Worm (Caenorhabditis elegans) whole organism, L4 larva: Measurements from ENCODE around the gene pho-14.

ENCODE experiments used
- F49E8.2 ChIP-seq: sonication (generic microtip); optimal IDR thresholded peaks from 2 replicates; lab custom pipeline; 2016; ENCODE audit warnings: missing compliant biosample characterization, mild to moderate bottlenecking, missing genetic modification characterization, borderline replicate concordance
- T20F7.1 ChIP-seq: fragments of 200-800 bp; sonication (Bioruptor generic); optimal IDR thresholded peaks from 2 replicates; lab custom pipeline; 2018; ENCODE audit warnings: mild to moderate bottlenecking, missing genetic modification characterization, missing compliant biosample characterization
- Y5F2A.4 ChIP-seq: fragments of 200-800 bp; sonication (Bioruptor generic); optimal IDR thresholded peaks from 2 replicates; lab custom pipeline; 2018; ENCODE audit warnings: mild to moderate bottlenecking, missing genetic modification characterization, missing compliant biosample characterization
- Y75B8A.6 ChIP-seq: fragments of 200-800 bp; sonication (Bioruptor generic); IDR thresholded peaks from 2 replicates; pipeline ENCODE4 v1.3.6; 2022; ENCODE audit warnings: missing genetic modification reagents, missing genetic modification characterization, missing compliant biosample characterization
- ZK337.2 ChIP-seq: fragments of 200-800 bp; sonication (Bioruptor generic); IDR thresholded peaks from 2 replicates; pipeline ENCODE4 v1.3.6; 2022; ENCODE audit warnings: missing genetic modification reagents, missing genetic modification characterization, missing compliant biosample characterization
- aly-2 ChIP-seq: sonication (generic microtip); optimal IDR thresholded peaks from 2 replicates; lab custom pipeline; 2018; ENCODE audit warnings: missing biosample characterization, missing genetic modification characterization
- ceh-32 ChIP-seq: sonication (generic microtip); optimal IDR thresholded peaks from 2 replicates; lab custom pipeline; 2016; ENCODE audit warnings: mild to moderate bottlenecking, missing genetic modification characterization, missing compliant biosample characterization; ENCODE audit not compliant: poor library complexity
- ceh-44 ChIP-seq: fragments of 200-800 bp; sonication (Bioruptor generic); IDR thresholded peaks from 2 replicates; pipeline ENCODE4 v1.3.6; 2022; ENCODE audit warnings: missing genetic modification reagents, missing genetic modification characterization, missing compliant biosample characterization
- ceh-82 ChIP-seq: sonication (generic microtip); optimal IDR thresholded peaks from 2 replicates; lab custom pipeline; 2017; ENCODE audit warnings: missing biosample characterization, missing genetic modification characterization
- ctbp-1 ChIP-seq: fragments of 200-800 bp; sonication (Bioruptor generic); IDR thresholded peaks from 2 replicates; pipeline ENCODE4 v1.3.6; 2022; ENCODE audit warnings: missing genetic modification reagents, missing genetic modification characterization, missing compliant biosample characterization
- daf-12 ChIP-seq: fragments of 150-350 bp; optimal IDR thresholded peaks from 2 replicates; lab custom pipeline; 2014; ENCODE audit warnings: missing biosample characterization, missing genetic modification reagents, missing genetic modification characterization
- daf-16 ChIP-seq, 3 experiments: sonication (generic microtip); optimal IDR thresholded peaks; 2 replicates each; lab custom pipeline; 2016 to 2017; ENCODE audit warnings: missing genetic modification characterization in 3 of 3, missing genetic modification reagents in 3 of 3, mild to moderate bottlenecking in 2 of 3, missing compliant biosample characterization in 2 of 3, missing biosample characterization in 1 of 3, moderate library complexity in 1 of 3
- daf-19 ChIP-seq: fragments of 200-800 bp; sonication (Bioruptor generic); conservative IDR thresholded peaks from 2 replicates; pipeline ENCODE4 v1.3.6; 2022; ENCODE audit warnings: missing genetic modification characterization, missing compliant biosample characterization
- dmd-6 ChIP-seq: fragments of 200-800 bp; sonication (Bioruptor generic); IDR thresholded peaks from 2 replicates; pipeline ENCODE4 v1.3.6; 2022; ENCODE audit warnings: missing genetic modification reagents, missing genetic modification characterization, missing compliant biosample characterization
- dmd-9 ChIP-seq: fragments of 200-800 bp; sonication (Bioruptor generic); IDR thresholded peaks from 2 replicates; pipeline ENCODE4 v1.3.6; 2022; ENCODE audit warnings: missing genetic modification reagents, missing genetic modification characterization, missing compliant biosample characterization
- dve-1 ChIP-seq: sonication (generic microtip); optimal IDR thresholded peaks from 2 replicates; lab custom pipeline; 2017; ENCODE audit warnings: antibody characterized with exemption, mild to moderate bottlenecking, missing genetic modification characterization, missing compliant biosample characterization; ENCODE audit not compliant: insufficient read depth
- egl-43 ChIP-seq: fragments of 200-800 bp; sonication (Bioruptor generic); IDR thresholded peaks from 2 replicates; pipeline ENCODE4 v1.3.6; 2022; ENCODE audit warnings: missing genetic modification reagents, missing genetic modification characterization, missing compliant biosample characterization
- gei-8 ChIP-seq: fragments of 200-800 bp; sonication (Bioruptor generic); optimal IDR thresholded peaks from 2 replicates; lab custom pipeline; 2018; ENCODE audit warnings: mild to moderate bottlenecking, missing genetic modification characterization, missing compliant biosample characterization
- hif-1 ChIP-seq, 2 experiments: sonication (generic microtip); optimal IDR thresholded peaks; 2 replicates each; lab custom pipeline; 2016 to 2017; ENCODE audit warnings: missing compliant biosample characterization in 2 of 2, missing genetic modification characterization in 2 of 2, missing genetic modification reagents in 2 of 2, missing genotype in 2 of 2, mild to moderate bottlenecking in 1 of 2
- hlh-30 ChIP-seq: sonication (generic microtip); optimal IDR thresholded peaks from 2 replicates; lab custom pipeline; 2017; ENCODE audit warnings: antibody characterized with exemption, mild to moderate bottlenecking, missing genetic modification characterization, missing compliant biosample characterization; ENCODE audit not compliant: insufficient read depth
- lin-15B ChIP-seq: fragments of 150-350 bp; sonication (generic microtip); optimal IDR thresholded peaks from 3 replicates; lab custom pipeline; 2014; ENCODE audit warnings: missing biosample characterization, missing genetic modification characterization
- lin-38 ChIP-seq: fragments of 200-800 bp; sonication (Bioruptor generic); IDR thresholded peaks from 2 replicates; pipeline ENCODE4 v1.3.6; 2022; ENCODE audit warnings: missing genetic modification reagents, missing genetic modification characterization, missing compliant biosample characterization
- lin-39 ChIP-seq: fragments of 150-350 bp; optimal IDR thresholded peaks from 2 replicates; lab custom pipeline; 2014; ENCODE audit warnings: missing biosample characterization, missing genetic modification reagents, missing genetic modification characterization
- lsy-2 ChIP-seq, 2 experiments: fragments of 150-350 bp in 1 of 2; sonication (generic microtip) in 1 of 2; optimal IDR thresholded peaks; 2 replicates each; lab custom pipeline; 2014 to 2017; ENCODE audit warnings: missing biosample characterization in 2 of 2, missing genetic modification characterization in 2 of 2
- mdt-29 ChIP-seq: fragments of 200-800 bp; sonication (Bioruptor generic); IDR thresholded peaks from 2 replicates; pipeline ENCODE4 v1.3.6; 2022; ENCODE audit warnings: missing genetic modification reagents, missing genetic modification characterization, missing compliant biosample characterization
- mes-2 ChIP-seq: sonication (generic microtip); optimal IDR thresholded peaks from 2 replicates; lab custom pipeline; 2016; ENCODE audit warnings: missing genotype, mild to moderate bottlenecking, missing genetic modification characterization, missing compliant biosample characterization; ENCODE audit not compliant: poor library complexity, severe bottlenecking
- nhr-10 ChIP-seq: fragments of 150-350 bp; optimal IDR thresholded peaks from 2 replicates; lab custom pipeline; 2014; ENCODE audit warnings: missing biosample characterization, missing genetic modification characterization
- nhr-237 ChIP-seq: sonication (generic microtip); optimal IDR thresholded peaks from 2 replicates; lab custom pipeline; 2017; ENCODE audit warnings: missing biosample characterization, missing genetic modification characterization
- nhr-25 ChIP-seq: sonication (generic microtip); optimal IDR thresholded peaks from 2 replicates; lab custom pipeline; 2017; ENCODE audit warnings: missing genetic modification characterization, mild to moderate bottlenecking, missing compliant biosample characterization, antibody characterized with exemption, moderate library complexity, borderline replicate concordance; ENCODE audit not compliant: insufficient read depth
- nhr-48 ChIP-seq: sonication (generic microtip); optimal IDR thresholded peaks from 2 replicates; lab custom pipeline; 2016; ENCODE audit warnings: mild to moderate bottlenecking, missing genetic modification characterization, missing compliant biosample characterization
- nhr-6 ChIP-seq: fragments of 150-350 bp; optimal IDR thresholded peaks from 2 replicates; lab custom pipeline; 2014; ENCODE audit warnings: missing biosample characterization, missing genetic modification characterization
- nhr-76 ChIP-seq: fragments of 150-350 bp; optimal IDR thresholded peaks from 2 replicates; lab custom pipeline; 2014; ENCODE audit warnings: missing biosample characterization, missing genetic modification characterization
- pha-4 ChIP-seq, 2 experiments: fragments of 150-350 bp in 1 of 2; fragments of 200-800 bp in 1 of 2; sonication (Bioruptor generic) in 1 of 2; IDR thresholded peaks in 1 of 2; optimal IDR thresholded peaks in 1 of 2; 2 replicates each; pipeline versions ENCODE4 v1.3.6 to Lab custom; 2014 to 2022; ENCODE audit warnings: missing genetic modification characterization in 2 of 2, missing genetic modification reagents in 2 of 2, missing biosample characterization in 1 of 2, missing compliant biosample characterization in 1 of 2
- skn-1 ChIP-seq: fragments of 150-350 bp; optimal IDR thresholded peaks from 2 replicates; lab custom pipeline; 2014; ENCODE audit warnings: missing biosample characterization, missing genetic modification characterization
- snpc-1.2 ChIP-seq: fragments of 200-800 bp; sonication (Bioruptor generic); IDR thresholded peaks from 2 replicates; pipeline ENCODE4 v1.3.6; 2022; ENCODE audit warnings: missing genetic modification reagents, missing genetic modification characterization, missing compliant biosample characterization
- unc-130 ChIP-seq: sonication (generic microtip); optimal IDR thresholded peaks from 2 replicates; lab custom pipeline; 2016; ENCODE audit warnings: missing genetic modification reagents, missing genetic modification characterization, missing compliant biosample characterization
- zfp-2 ChIP-seq: sonication (generic microtip); optimal IDR thresholded peaks from 2 replicates; lab custom pipeline; 2016; ENCODE audit warnings: mild to moderate bottlenecking, missing genetic modification characterization, missing compliant biosample characterization
- ztf-11 ChIP-seq: fragments of 150-350 bp; optimal IDR thresholded peaks from 2 replicates; lab custom pipeline; 2014; ENCODE audit warnings: missing biosample characterization, missing genetic modification characterization

The pho-14 gene

DNA sequence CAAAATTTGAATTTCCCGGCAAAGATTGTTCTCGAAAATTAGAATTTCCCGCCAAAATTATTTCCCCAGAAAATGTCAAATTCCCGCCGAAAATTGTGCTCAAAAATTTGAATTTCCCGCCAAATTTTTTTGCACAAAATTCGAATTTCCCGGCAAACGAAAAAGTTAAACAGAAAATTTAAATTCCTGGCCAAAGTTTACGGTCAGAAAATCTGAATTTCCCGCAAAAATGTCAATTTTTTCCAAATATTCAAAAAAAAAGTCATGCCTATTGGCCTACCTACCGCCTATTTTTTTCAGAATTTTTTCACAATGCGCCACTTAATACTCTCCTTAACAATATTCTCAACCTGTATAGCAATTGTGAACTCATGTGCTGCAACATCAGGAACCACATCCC lies 17.8 kb downstream of the pho-14 start, which contains the start of gene K02E7.1:
Gene K02E7.1, plus strand, starts transcription at position 301 of the 400 bp plus-strand sequence.
- no peak for TF ChIP-seq nhr-25 (tag; lab: Kevin White, UChicago)
- TF ChIP-seq hif-1 (tag; optimal IDR thresholded peaks at IDR 0.05; lab: Kevin White, UChicago): no peak
- no peak for TF ChIP-seq ceh-82 (tag; lab: Kevin White, UChicago)
- no peak for TF ChIP-seq lsy-2 (tag; optimal IDR thresholded peaks at IDR 0.05; lab: Kevin White, UChicago)
- no peak for TF ChIP-seq skn-1 (tag; lab: Kevin White, UChicago)
- no peak for TF ChIP-seq dve-1 (tag; lab: Kevin White, UChicago)
- no peak for TF ChIP-seq nhr-76 (tag; lab: Kevin White, UChicago)
- TF ChIP-seq egl-43 (GFP tag; lab: Robert Waterston, UW): no peak
- no peak for TF ChIP-seq gei-8
- TF ChIP-seq ceh-32 (tag; lab: Kevin White, UChicago): no peak
- TF ChIP-seq nhr-10 (tag; lab: Kevin White, UChicago): no peak
- TF ChIP-seq F49E8.2 (tag; lab: Kevin White, UChicago): no peak
- no peak for TF ChIP-seq lin-15B (tag; lab: Kevin White, UChicago)
- no peak for TF ChIP-seq unc-130 (GFP tag; lab: Kevin White, UChicago)
- no peak for TF ChIP-seq nhr-6 (tag; lab: Kevin White, UChicago)
- no peak for TF ChIP-seq ZK337.2

DNA sequence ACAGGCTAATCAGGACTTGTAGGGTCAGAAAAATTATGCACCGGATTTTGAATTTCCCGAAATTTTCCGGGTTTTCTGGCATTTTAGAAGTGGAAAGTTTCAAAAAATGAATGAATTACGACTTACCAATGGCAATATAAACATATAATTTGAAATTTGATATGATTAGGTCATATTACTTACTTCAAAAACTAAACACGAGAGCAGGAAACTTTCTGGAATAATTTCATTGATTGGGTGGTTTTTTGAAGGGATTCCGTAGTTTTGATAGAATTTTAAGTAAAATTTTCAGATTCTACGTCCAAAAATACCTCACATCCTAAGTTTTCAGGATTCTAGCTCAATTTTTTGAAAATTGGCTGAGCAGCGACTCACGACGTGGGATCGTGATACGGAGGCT lies 25.2 kb downstream of the pho-14 start, which contains the start of gene K02E7.11:
Gene K02E7.11, minus strand, starts transcription at position 101 of the 400 bp plus-strand sequence.
- peak; percentile 33 for TF ChIP-seq zfp-2 (tag; lab: Kevin White, UChicago)
- no peak for TF ChIP-seq aly-2 (tag; lab: Kevin White, UChicago)
- no peak for TF ChIP-seq Y75B8A.6 (GFP tag; lab: Robert Waterston, UW)
- no peak for TF ChIP-seq daf-19
- no peak for TF ChIP-seq nhr-237
- TF ChIP-seq, all 104 proteins: peak for 1

- TF ChIP-seq mes-2 (no peak), hlh-30 (tag; lab: Kevin White, UChicago) (no peak), nhr-48 (tag; lab: Kevin White, UChicago) (no peak), daf-12 (tag; lab: Kevin White, UChicago) (no peak), pha-4 (GFP tag; IDR thresholded peaks at IDR 0.05; lab: Robert Waterston, UW) (no peak), pha-4 (tag; optimal IDR thresholded peaks at IDR 0.05; lab: Kevin White, UChicago) (no peak), snpc-1.2 (GFP tag; lab: Robert Waterston, UW) (no peak), T20F7.1 (no peak), lin-39 (tag; lab: Kevin White, UChicago) (no peak), lin-15B (tag; lab: Kevin White, UChicago) (no peak), dmd-6 (GFP tag; lab: Robert Waterston, UW) (no peak), mdt-29 (no peak), ceh-44 (GFP tag; lab: Robert Waterston, UW) (no peak), lin-38 (GFP tag; lab: Robert Waterston, UW) (no peak), ztf-11 (no peak), ctbp-1 (GFP tag; lab: Robert Waterston, UW) (no peak), dmd-9 (GFP tag; lab: Robert Waterston, UW) (no peak), Y5F2A.4 (no peak), daf-16 (GFP tag; optimal IDR thresholded peaks at IDR 0.05; lab: Kevin White, UChicago) (no peak), daf-16 (tag; optimal IDR thresholded peaks at IDR 0.05; lab: Kevin White, UChicago) (no peak)
Observed at ce11 chrII:1072106-1072505, 28.5 kb downstream of the pho-14 start, which contains the start of gene K02E7.4. Gene K02E7.4 (plus strand): TSS chrII:1072406.
